Worm (Caenorhabditis elegans) whole organism, early embryonic: ENCODE measurements around the gene srj-29.

Source experiments
- B0310.2 ChIP-seq: sonication (generic microtip); optimal IDR thresholded peaks from 2 replicates; lab custom pipeline; 2016; ENCODE audit warnings: mild to moderate bottlenecking, missing genetic modification characterization, missing compliant biosample characterization
- F13C5.2 ChIP-seq: sonication (generic microtip); optimal IDR thresholded peaks from 2 replicates; lab custom pipeline; 2017; ENCODE audit warnings: mild to moderate bottlenecking, missing genetic modification characterization, inconsistent platforms, missing compliant biosample characterization
- aly-1 ChIP-seq: sonication (generic microtip); optimal IDR thresholded peaks from 2 replicates; lab custom pipeline; 2016; ENCODE audit warnings: missing genetic modification characterization, missing compliant biosample characterization
- ama-1 ChIP-seq: fragments of 150-350 bp; optimal IDR thresholded peaks from 2 replicates; lab custom pipeline; 2014
- ceh-13 ChIP-seq: fragments of 200-800 bp; sonication (Bioruptor generic); optimal IDR thresholded peaks from 2 replicates; lab custom pipeline; 2018; ENCODE audit warnings: mild to moderate bottlenecking, missing genetic modification characterization, missing compliant biosample characterization
- ceh-36 ChIP-seq: sonication (generic microtip); optimal IDR thresholded peaks from 2 replicates; lab custom pipeline; 2016; ENCODE audit warnings: missing genetic modification characterization, inconsistent platforms, missing compliant biosample characterization
- ets-7 ChIP-seq: sonication (generic microtip); optimal IDR thresholded peaks from 2 replicates; lab custom pipeline; 2016; ENCODE audit warnings: missing genotype, missing genetic modification characterization, missing compliant biosample characterization
- flt-1 ChIP-seq: fragments of 200-800 bp; sonication (Bioruptor generic); IDR thresholded peaks from 2 replicates; pipeline ENCODE4 v1.3.6; 2022; ENCODE audit warnings: missing genetic modification characterization, missing compliant biosample characterization
- hmbx-1 ChIP-seq: sonication (generic microtip); optimal IDR thresholded peaks from 2 replicates; lab custom pipeline; 2016; ENCODE audit warnings: mild to moderate bottlenecking, missing genetic modification characterization, missing compliant biosample characterization
- hmg-4 ChIP-seq: fragments of 200-800 bp; sonication (Bioruptor generic); optimal IDR thresholded peaks from 2 replicates; lab custom pipeline; 2018; ENCODE audit warnings: mild to moderate bottlenecking, missing genetic modification characterization, missing compliant biosample characterization
- hnd-1 ChIP-seq: sonication (generic microtip); optimal IDR thresholded peaks from 2 replicates; lab custom pipeline; 2016; ENCODE audit warnings: missing genetic modification characterization, missing compliant biosample characterization
- pes-1 ChIP-seq: fragments of 200-800 bp; sonication (Bioruptor generic); IDR thresholded peaks from 2 replicates; pipeline ENCODE4 v1.3.6; 2022; ENCODE audit warnings: missing genetic modification reagents, missing genetic modification characterization, missing compliant biosample characterization
- scrt-1 ChIP-seq: fragments of 200-800 bp; sonication (Bioruptor generic); IDR thresholded peaks from 2 replicates; pipeline ENCODE4 v1.3.6; 2022; ENCODE audit warnings: missing genetic modification characterization, missing compliant biosample characterization
- sea-1 ChIP-seq: fragments of 200-800 bp; sonication (Bioruptor generic); conservative IDR thresholded peaks from 2 replicates; pipeline ENCODE4 v1.3.6; 2022; ENCODE audit warnings: missing genetic modification characterization, missing compliant biosample characterization
- tbx-11 ChIP-seq: fragments of 200-800 bp; sonication (Bioruptor generic); IDR thresholded peaks from 2 replicates; pipeline ENCODE4 v1.3.6; 2022; ENCODE audit warnings: missing genetic modification characterization, missing compliant biosample characterization
- tbx-37 ChIP-seq: fragments of 200-800 bp; sonication (Bioruptor generic); conservative IDR thresholded peaks from 2 replicates; pipeline ENCODE4 v1.3.6; 2022; ENCODE audit warnings: missing genetic modification reagents, missing genetic modification characterization, missing compliant biosample characterization
- tra-4 ChIP-seq: sonication (generic microtip); optimal IDR thresholded peaks from 2 replicates; lab custom pipeline; 2017; ENCODE audit warnings: missing genetic modification characterization, missing compliant biosample characterization

Gene srj-29

ce11 chrV:16094862-16095261 lies 19.4 kb downstream of the srj-29 start:
- TF ChIP-seq aly-1, result no peak
- no peak for TF ChIP-seq ceh-36

ce11 chrV:16099441-16099840 lies 24.0 kb downstream of the srj-29 start, which contains the start of gene str-7:
TSS of gene str-7 (minus strand) at chrV:16099541.
- TF ChIP-seq ceh-13 (GFP tag; lab: Kevin White, UChicago) (no peak), tra-4 (tag; lab: Kevin White, UChicago) (no peak), flt-1 (no peak), hmg-4 (no peak), ama-1 (lab: Kevin White, UChicago) (no peak), ceh-36 (no peak), B0310.2 (no peak), aly-1 (no peak), tbx-37 (GFP tag; lab: Robert Waterston, UW) (no peak), tbx-11 (GFP tag; lab: Robert Waterston, UW) (no peak), F13C5.2 (no peak), pes-1 (GFP tag; lab: Robert Waterston, UW) (no peak), sea-1 (GFP tag; lab: Robert Waterston, UW) (no peak), scrt-1 (GFP tag; lab: Robert Waterston, UW) (no peak), hmbx-1 (tag; lab: Kevin White, UChicago) (no peak), hnd-1 (tag; lab: Kevin White, UChicago) (no peak), ets-7 (tag; lab: Kevin White, UChicago) (no peak)

ce11 chrV:16100103-16100730 lies 24.8 kb downstream of the srj-29 start, which contains the start of gene cth-1:
TSS of gene cth-1 (plus strand) at chrV:16100680.
- no peak for TF ChIP-seq flt-1
- no peak for TF ChIP-seq ets-7 (tag; lab: Kevin White, UChicago)
- no peak for TF ChIP-seq ama-1 (lab: Kevin White, UChicago)
- TF ChIP-seq hmbx-1 (tag; lab: Kevin White, UChicago), result no peak
- no peak for TF ChIP-seq ceh-36
- no peak for TF ChIP-seq hmg-4
- TF ChIP-seq pes-1 (GFP tag; lab: Robert Waterston, UW), result no peak
- TF ChIP-seq scrt-1 (GFP tag; lab: Robert Waterston, UW), result no peak
- TF ChIP-seq tbx-37 (GFP tag; lab: Robert Waterston, UW), result no peak
- TF ChIP-seq tra-4 (tag; lab: Kevin White, UChicago), result no peak
- TF ChIP-seq ceh-13 (GFP tag; lab: Kevin White, UChicago), result no peak
- TF ChIP-seq aly-1, result no peak
- TF ChIP-seq F13C5.2, result no peak
- TF ChIP-seq sea-1 (GFP tag; lab: Robert Waterston, UW), result no peak
- no peak for TF ChIP-seq B0310.2
- no peak for TF ChIP-seq tbx-11 (GFP tag; lab: Robert Waterston, UW)
- no peak for TF ChIP-seq hnd-1 (tag; lab: Kevin White, UChicago)

DNA sequence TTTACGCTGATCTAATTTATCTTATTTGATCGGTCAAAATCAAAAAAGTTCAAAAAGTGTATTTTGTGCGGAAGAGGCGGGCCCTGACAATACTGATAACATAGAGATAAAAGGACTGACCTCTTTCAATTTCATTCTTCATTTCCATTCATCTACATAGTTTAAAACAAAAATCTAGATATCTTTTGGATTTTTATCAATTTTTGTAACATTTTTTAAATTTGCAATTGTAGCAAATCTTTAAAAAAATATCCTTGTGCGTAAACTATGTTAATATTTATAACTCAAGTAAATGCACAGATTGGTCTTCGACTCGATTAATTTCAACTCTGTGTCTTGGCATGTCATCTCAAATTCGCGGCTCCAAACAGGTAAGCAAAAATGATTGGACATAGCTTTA lies 28.1 kb downstream of the srj-29 start, which contains the start of gene argk-1:
TSS of gene argk-1 (plus strand) at position 301 of the 400 bp plus-strand sequence.
- TF ChIP-seq tbx-11 (GFP tag; lab: Robert Waterston, UW) (no peak), ceh-36 (no peak), ceh-13 (GFP tag; lab: Kevin White, UChicago) (no peak), flt-1 (no peak), B0310.2 (no peak), pes-1 (GFP tag; lab: Robert Waterston, UW) (no peak), ets-7 (tag; lab: Kevin White, UChicago) (no peak), hmbx-1 (tag; lab: Kevin White, UChicago) (no peak)

ce11 chrV:16114237-16114636 lies 38.8 kb downstream of the srj-29 start, which contains the start of gene srxa-16:
TSS of gene srxa-16 (minus strand) at chrV:16114337.
- TF ChIP-seq hmg-4, result no peak
- no peak for TF ChIP-seq ceh-13 (GFP tag; lab: Kevin White, UChicago)
- no peak for TF ChIP-seq flt-1
- no peak for TF ChIP-seq B0310.2
- TF ChIP-seq scrt-1 (GFP tag; lab: Robert Waterston, UW), result no peak
- TF ChIP-seq tbx-37 (GFP tag; lab: Robert Waterston, UW), result no peak
- TF ChIP-seq ceh-36, result no peak
- no peak for TF ChIP-seq tra-4 (tag; lab: Kevin White, UChicago)
- no peak for TF ChIP-seq aly-1
- no peak for TF ChIP-seq hnd-1 (tag; lab: Kevin White, UChicago)
- TF ChIP-seq hmbx-1 (tag; lab: Kevin White, UChicago), result no peak
- TF ChIP-seq tbx-11 (GFP tag; lab: Robert Waterston, UW), result no peak
- TF ChIP-seq ets-7 (tag; lab: Kevin White, UChicago), result no peak

- no peak for TF ChIP-seq ceh-36
- TF ChIP-seq ets-7 (tag; lab: Kevin White, UChicago), result no peak
- no peak for TF ChIP-seq flt-1
These were observed 39.9 kb downstream of the srj-29 start, which contains the start of gene str-25 for ce11 chrV:16115381-16115780. TSS of gene str-25 (plus strand) at chrV:16115681.

DNA sequence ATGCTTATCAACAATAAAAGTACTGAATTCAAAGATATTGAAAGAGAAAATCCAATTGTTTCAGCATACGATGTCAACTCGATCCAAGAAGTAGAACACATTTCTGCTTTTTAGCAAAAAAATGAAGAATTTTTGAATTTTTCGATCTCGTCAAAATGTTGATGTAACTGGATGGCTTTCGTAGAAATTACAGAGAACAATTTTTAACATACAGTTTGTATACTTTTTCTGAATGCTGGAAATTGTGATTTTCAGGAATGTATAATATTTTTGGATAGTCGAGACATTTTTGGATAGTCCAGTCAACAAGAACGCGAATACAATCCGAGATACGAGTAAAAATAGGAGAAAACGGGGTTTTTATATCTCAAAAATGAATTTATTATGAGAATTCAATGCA lies 43.1 kb downstream of the srj-29 start, which contains the start of gene str-103:
TSS of gene str-103 (minus strand) at position 101 of the 400 bp plus-strand sequence.
- no peak for TF ChIP-seq ets-7 (tag; lab: Kevin White, UChicago)

DNA sequence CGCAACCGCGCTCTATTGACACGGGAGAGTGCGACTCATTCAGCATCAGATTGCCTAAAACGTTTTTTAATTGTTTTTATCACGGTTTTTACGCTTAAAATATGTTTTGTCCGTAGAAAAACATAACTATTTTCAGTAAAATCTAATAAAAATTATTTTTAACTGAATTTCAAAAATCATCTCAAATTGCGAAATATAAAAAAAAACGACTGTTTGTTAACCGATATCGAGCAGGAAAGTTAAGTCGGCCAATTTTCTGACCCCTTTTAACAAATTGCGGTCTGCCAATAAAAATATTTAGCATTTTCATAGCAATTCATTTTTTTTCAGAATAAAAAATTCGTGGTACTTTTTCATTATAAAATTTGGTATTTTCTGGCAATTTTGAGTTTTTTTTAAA lies 45.0 kb downstream of the srj-29 start:
- TF ChIP-seq aly-1 (no peak), B0310.2 (no peak), hnd-1 (tag; lab: Kevin White, UChicago) (no peak), hmg-4 (no peak), hmbx-1 (tag; lab: Kevin White, UChicago) (no peak), tbx-37 (GFP tag; lab: Robert Waterston, UW) (no peak), ceh-13 (GFP tag; lab: Kevin White, UChicago) (no peak), tra-4 (tag; lab: Kevin White, UChicago) (no peak), scrt-1 (GFP tag; lab: Robert Waterston, UW) (no peak)
